Fruit fly (Drosophila melanogaster) whole organism, embryonic: Measurements from ENCODE around the gene CG31076.

Source experiments
- Bteb2 ChIP-seq: fragments of 200-800 bp; sonication (Bioruptor generic); optimal IDR thresholded peaks from 2 replicates; lab custom pipeline; 2016; ENCODE audit warnings: missing biosample characterization, missing genetic modification characterization
- CG1647 ChIP-seq: fragments of 200-800 bp; sonication (Bioruptor generic); optimal IDR thresholded peaks from 3 replicates; lab custom pipeline; 2016; ENCODE audit warnings: missing biosample characterization, missing genetic modification characterization
- CG18599 ChIP-seq: fragments of 200-800 bp; sonication (Bioruptor generic); optimal IDR thresholded peaks from 3 replicates; lab custom pipeline; 2017; ENCODE audit warnings: missing biosample characterization, missing genetic modification characterization, mild to moderate bottlenecking, moderate library complexity, missing genetic modification reagents
- CG2202 ChIP-seq: fragments of 200-800 bp; sonication (Bioruptor generic); optimal IDR thresholded peaks from 2 replicates; lab custom pipeline; 2018; ENCODE audit warnings: missing biosample characterization, mild to moderate bottlenecking, missing genetic modification characterization
- CG4424 ChIP-seq: fragments of 200-800 bp; sonication (Bioruptor generic); optimal IDR thresholded peaks from 3 replicates; lab custom pipeline; 2016; ENCODE audit warnings: missing biosample characterization, missing genetic modification characterization
- Fer1 ChIP-seq: fragments of 200-800 bp; sonication (Bioruptor generic); optimal IDR thresholded peaks from 2 replicates; lab custom pipeline; 2017; ENCODE audit warnings: missing biosample characterization, mild to moderate bottlenecking, missing genetic modification characterization
- amos ChIP-seq: fragments of 200-800 bp; sonication (Bioruptor generic); IDR thresholded peaks from 2 replicates; pipeline ENCODE4 v1.3.6; 2022; ENCODE audit warnings: missing biosample characterization, missing genetic modification characterization; ENCODE audit not compliant: partially characterized antibody

DNA sequence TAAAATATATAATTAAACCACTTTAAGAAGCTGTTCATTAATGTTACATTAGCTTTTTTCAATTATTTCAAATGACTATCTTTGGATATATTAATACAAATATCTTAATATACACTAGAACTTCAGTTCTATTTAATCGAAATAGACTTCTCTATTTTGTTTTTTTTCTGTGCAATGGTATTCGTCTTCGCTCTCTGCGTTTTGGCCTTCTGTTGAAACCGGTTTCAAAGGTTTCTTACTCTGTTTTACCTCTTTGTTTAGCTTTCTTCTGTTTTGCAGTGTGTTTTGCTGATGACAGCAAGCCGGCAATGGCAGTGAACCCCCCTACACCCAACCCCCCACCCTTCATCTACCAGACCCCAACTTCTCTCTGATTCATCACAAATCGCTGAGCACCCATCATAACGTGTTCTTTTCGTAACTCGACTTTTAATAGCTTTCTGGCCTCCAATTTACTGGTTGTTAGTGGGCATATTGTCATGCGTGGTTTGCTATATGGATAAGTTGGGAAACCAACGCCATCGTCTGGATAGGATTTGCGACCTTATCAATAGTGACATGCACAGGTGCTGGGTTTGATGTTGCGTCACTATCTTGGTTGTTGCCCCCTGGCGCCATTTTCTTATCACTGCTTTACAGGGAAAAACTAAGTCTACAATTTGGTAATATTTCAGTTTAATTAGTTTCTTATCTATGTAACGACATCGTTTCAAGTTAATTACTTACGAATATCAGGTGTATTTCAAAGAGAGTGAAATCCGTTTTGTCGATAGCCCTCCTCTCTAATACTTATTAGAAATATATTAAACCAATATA lies 20.6 kb downstream of the CG31076 start:
- TF ChIP-seq CG18599 = no peak
- TF ChIP-seq Bteb2 = no peak
- TF ChIP-seq CG2202 = no peak
- no peak for TF ChIP-seq amos (GFP tag; lab: Robert Waterston, UW)
- no peak for TF ChIP-seq Fer1 (GFP tag; lab: Kevin White, UChicago)
- TF ChIP-seq CG1647 = no peak
- no peak for TF ChIP-seq CG4424 (GFP tag; lab: Kevin White, UChicago)
